Worm (Caenorhabditis elegans) whole organism, mixed stage, embryonic: ENCODE data around the gene R12B2.8.

ENCODE experiments used
- hlh-1 ChIP-seq: fragments of 150-350 bp; optimal IDR thresholded peaks from 2 replicates; lab custom pipeline; 2014; ENCODE audit warnings: missing biosample characterization, missing genetic modification reagents, missing genetic modification characterization
- mep-1 ChIP-seq: fragments of 150-350 bp; optimal IDR thresholded peaks from 2 replicates; lab custom pipeline; 2017; ENCODE audit warnings: missing biosample characterization, missing genetic modification reagents, missing genetic modification characterization, inconsistent platforms
- pha-4 ChIP-seq: fragments of 150-350 bp; optimal IDR thresholded peaks from 2 replicates; lab custom pipeline; 2018; ENCODE audit warnings: missing biosample characterization, missing genetic modification reagents, missing genetic modification characterization
- unc-62 ChIP-seq: fragments of 150-350 bp; optimal IDR thresholded peaks from 2 replicates; lab custom pipeline; 2014; ENCODE audit warnings: missing biosample characterization, missing genetic modification reagents, missing genetic modification characterization

ce11 chrIII:5840815-5841573, 17.3 kb downstream of the R12B2.8 start:
- TF ChIP-seq pha-4 (no peak), hlh-1 (tag; lab: Kevin White, UChicago) (no peak), mep-1 (no peak), unc-62 (GFP tag; lab: Kevin White, UChicago) (no peak)
